Fruit fly (Drosophila melanogaster): ENCODE results near the gene Phlpp.

Gene Phlpp

dm6 chr2L:19014032-19014880 is 44.7 kb upstream of the Phlpp start (continued):
- no peak for TF ChIP-seq CG30020 (tag; optimal IDR thresholded peaks at IDR 0.05)
- no peak for TF ChIP-seq bbx (GFP tag; IDR thresholded peaks at IDR 0.05; ENCODE audit: partially characterized antibody)
- peak; percentile 83 for TF ChIP-seq CoRest (tag; optimal IDR thresholded peaks at IDR 0.05)
- TF ChIP-seq jigr1 (GFP tag; IDR thresholded peaks at IDR 0.05): no peak
- TF ChIP-seq inv (GFP tag; IDR thresholded peaks at IDR 0.05; ENCODE audit: partially characterized antibody): no peak
- TF ChIP-seq CG10979 (tag; optimal IDR thresholded peaks at IDR 0.05): peak; percentile 69
- TF ChIP-seq CG43689 (GFP tag; IDR thresholded peaks at IDR 0.05): no peak
- TF ChIP-seq dan (GFP tag; IDR thresholded peaks at IDR 0.05): no peak
- TF ChIP-seq sc (optimal IDR thresholded peaks at IDR 0.05): no peak
- peak; percentile 49 for TF ChIP-seq sc (GFP tag; optimal IDR thresholded peaks at IDR 0.05)
- peak; percentile 28 for TF ChIP-seq CG2875 (GFP tag; optimal IDR thresholded peaks at IDR 0.05)
- no peak for TF ChIP-seq Dfd (GFP tag; optimal IDR thresholded peaks at IDR 0.05)
- peak in 1 of 2 experiments; percentile 72 for TF ChIP-seq Eip74EF (GFP tag; optimal IDR thresholded peaks at IDR 0.05)
- no peak for TF ChIP-seq Spps (tag; optimal IDR thresholded peaks at IDR 0.05)
- TF ChIP-seq stc (GFP tag; IDR thresholded peaks at IDR 0.05): peak; percentile 54
- TF ChIP-seq corto (GFP tag; optimal IDR thresholded peaks at IDR 0.05): no peak
- no peak for TF ChIP-seq Adf1 (GFP tag; IDR thresholded peaks at IDR 0.05)
- no peak for TF ChIP-seq lov (optimal IDR thresholded peaks at IDR 0.05)
- no peak for TF ChIP-seq lov (GFP tag; IDR thresholded peaks at IDR 0.05)
- TF ChIP-seq CG6272 (GFP tag; IDR thresholded peaks at IDR 0.05): no peak
- no peak for TF ChIP-seq Mad (GFP tag; optimal IDR thresholded peaks at IDR 0.05)
- no peak for TF ChIP-seq Doc3 (GFP tag; IDR thresholded peaks at IDR 0.05; ENCODE audit: partially characterized antibody)
- TF ChIP-seq cg (GFP tag; optimal IDR thresholded peaks at IDR 0.05): no peak
- TF ChIP-seq pzg (GFP tag; optimal IDR thresholded peaks at IDR 0.05): no peak
- no peak for TF ChIP-seq crc (GFP tag; optimal IDR thresholded peaks at IDR 0.05)
- peak; percentile 86 for TF ChIP-seq gem (tag; optimal IDR thresholded peaks at IDR 0.05)
- peak; percentile 36 for TF ChIP-seq CG1602 (GFP tag; optimal IDR thresholded peaks at IDR 0.05)
- no peak for TF ChIP-seq tup (GFP tag; optimal IDR thresholded peaks at IDR 0.05)
- TF ChIP-seq Poxn (GFP tag; IDR thresholded peaks at IDR 0.05): no peak
- TF ChIP-seq pb (GFP tag; optimal IDR thresholded peaks at IDR 0.05): no peak
- peak; percentile 94 for TF ChIP-seq CG7556 (GFP tag; optimal IDR thresholded peaks at IDR 0.05)
- TF ChIP-seq chm (GFP tag; IDR thresholded peaks at IDR 0.05): no peak
- no peak for TF ChIP-seq CG10565 (GFP tag; optimal IDR thresholded peaks at IDR 0.05)
- no peak for TF ChIP-seq CG13287 (GFP tag; IDR thresholded peaks at IDR 0.05; ENCODE audit: partially characterized antibody)
- peak; percentile 75 for TF ChIP-seq CG2120 (GFP tag; optimal IDR thresholded peaks at IDR 0.05)
- TF ChIP-seq Ets97D (GFP tag; optimal IDR thresholded peaks at IDR 0.05): no peak
- TF ChIP-seq D19A (tag; optimal IDR thresholded peaks at IDR 0.05): peak; percentile 69
- TF ChIP-seq klu (GFP tag; IDR thresholded peaks at IDR 0.05): no peak
- TF ChIP-seq CG8924 (tag; optimal IDR thresholded peaks at IDR 0.05): peak; percentile 83
- no peak for TF ChIP-seq fd64A (GFP tag; optimal IDR thresholded peaks at IDR 0.05)
- peak; percentile 75 for TF ChIP-seq CG34376 (GFP tag; optimal IDR thresholded peaks at IDR 0.05)
- TF ChIP-seq E2f1 (GFP tag; IDR thresholded peaks at IDR 0.05): peak; percentile 47
- no peak for TF ChIP-seq ken (GFP tag; IDR thresholded peaks at IDR 0.05)
- TF ChIP-seq mam (GFP tag; optimal IDR thresholded peaks at IDR 0.05): peak; percentile 20
- TF ChIP-seq D19B (GFP tag; optimal IDR thresholded peaks at IDR 0.05): peak; percentile 62
- TF ChIP-seq grn (GFP tag; optimal IDR thresholded peaks at IDR 0.05): no peak
- TF ChIP-seq toy (GFP tag; IDR thresholded peaks at IDR 0.05): no peak
- no peak for TF ChIP-seq mld (GFP tag; IDR thresholded peaks at IDR 0.05; ENCODE audit: partially characterized antibody)
- TF ChIP-seq CG13424 (tag; optimal IDR thresholded peaks at IDR 0.05): peak; percentile 89
- TF ChIP-seq gce (GFP tag; IDR thresholded peaks at IDR 0.05): no peak

Data from whole organism, embryonic.